Worm (Caenorhabditis elegans) whole organism, L4 larva: ENCODE measurements around the gene F23H12.10.
A peak's percentile ranks its signal among the peaks of the same experiment; 100 is the strongest.

Experiments
- F10B5.3 ChIP-seq: sonication (generic microtip); optimal IDR thresholded peaks from 2 replicates; lab custom pipeline; 2016; ENCODE audit warnings: mild to moderate bottlenecking, missing genetic modification characterization, missing compliant biosample characterization
- T20F7.1 ChIP-seq: fragments of 200-800 bp; sonication (Bioruptor generic); optimal IDR thresholded peaks from 2 replicates; lab custom pipeline; 2018; ENCODE audit warnings: mild to moderate bottlenecking, missing genetic modification characterization, missing compliant biosample characterization
- T26A8.4 ChIP-seq: fragments of 200-800 bp; sonication (Bioruptor generic); IDR thresholded peaks from 2 replicates; pipeline ENCODE4 v1.3.6; 2022; ENCODE audit warnings: missing genetic modification characterization, missing compliant biosample characterization
- Y105C5A.15 ChIP-seq: fragments of 200-800 bp; sonication (Bioruptor generic); IDR thresholded peaks from 2 replicates; pipeline ENCODE4 v1.3.6; 2022; ENCODE audit warnings: missing genetic modification characterization, missing compliant biosample characterization
- ZK337.2 ChIP-seq: fragments of 200-800 bp; sonication (Bioruptor generic); IDR thresholded peaks from 2 replicates; pipeline ENCODE4 v1.3.6; 2022; ENCODE audit warnings: missing genetic modification reagents, missing genetic modification characterization, missing compliant biosample characterization
- ZK546.5 ChIP-seq, 2 experiments: sonication (generic microtip); optimal IDR thresholded peaks; 2 replicates each; lab custom pipeline; 2017; ENCODE audit warnings: missing biosample characterization in 2 of 2, missing genetic modification characterization in 2 of 2
- aha-1 ChIP-seq: fragments of 150-350 bp; peaks from one replicate; lab custom pipeline; 2014; ENCODE audit warnings: missing biosample characterization, missing genetic modification characterization
- aly-2 ChIP-seq: sonication (generic microtip); optimal IDR thresholded peaks from 2 replicates; lab custom pipeline; 2018; ENCODE audit warnings: missing biosample characterization, missing genetic modification characterization
- arid-1 ChIP-seq: fragments of 200-800 bp; sonication (Bioruptor generic); conservative IDR thresholded peaks from 2 replicates; pipeline ENCODE4 v1.3.6; 2022; ENCODE audit warnings: missing genetic modification reagents, missing genetic modification characterization, missing compliant biosample characterization
- attf-4 ChIP-seq: sonication (generic microtip); optimal IDR thresholded peaks from 3 replicates; lab custom pipeline; 2017; ENCODE audit warnings: missing biosample characterization, missing genetic modification characterization
- ceh-20 ChIP-seq: fragments of 200-800 bp; sonication (Bioruptor generic); IDR thresholded peaks from 2 replicates; pipeline ENCODE4 v1.3.6; 2022; ENCODE audit warnings: missing genetic modification reagents, missing genetic modification characterization, missing compliant biosample characterization
- cey-2 ChIP-seq: sonication (generic microtip); optimal IDR thresholded peaks from 3 replicates; lab custom pipeline; 2017; ENCODE audit warnings: missing genetic modification characterization, mild to moderate bottlenecking, missing compliant biosample characterization, antibody characterized with exemption, borderline replicate concordance; ENCODE audit not compliant: insufficient read depth
- daf-12 ChIP-seq: fragments of 150-350 bp; optimal IDR thresholded peaks from 2 replicates; lab custom pipeline; 2014; ENCODE audit warnings: missing biosample characterization, missing genetic modification reagents, missing genetic modification characterization
- daf-16 ChIP-seq, 3 experiments: sonication (generic microtip); optimal IDR thresholded peaks; 2 replicates each; lab custom pipeline; 2016 to 2017; ENCODE audit warnings: missing genetic modification characterization in 3 of 3, missing genetic modification reagents in 3 of 3, mild to moderate bottlenecking in 2 of 3, missing compliant biosample characterization in 2 of 3, missing biosample characterization in 1 of 3, moderate library complexity in 1 of 3
- dpl-1 ChIP-seq: fragments of 150-350 bp; optimal IDR thresholded peaks from 2 replicates; lab custom pipeline; 2014; ENCODE audit warnings: missing biosample characterization, missing genetic modification reagents, missing genetic modification characterization
- egl-27 ChIP-seq: sonication (generic microtip); optimal IDR thresholded peaks from 3 replicates; lab custom pipeline; 2017; ENCODE audit warnings: missing biosample characterization, missing genetic modification reagents, missing genetic modification characterization
- fos-1 ChIP-seq: fragments of 150-350 bp; optimal IDR thresholded peaks from 2 replicates; lab custom pipeline; 2014; ENCODE audit warnings: missing biosample characterization, missing genetic modification characterization
- hlh-11 ChIP-seq: fragments of 200-800 bp; sonication (Bioruptor generic); optimal IDR thresholded peaks from 2 replicates; lab custom pipeline; 2018; ENCODE audit warnings: mild to moderate bottlenecking, missing genetic modification characterization, missing compliant biosample characterization
- hlh-30 ChIP-seq: sonication (generic microtip); optimal IDR thresholded peaks from 2 replicates; lab custom pipeline; 2017; ENCODE audit warnings: antibody characterized with exemption, mild to moderate bottlenecking, missing genetic modification characterization, missing compliant biosample characterization; ENCODE audit not compliant: insufficient read depth
- lim-7 ChIP-seq: fragments of 200-800 bp; sonication (Bioruptor generic); IDR thresholded peaks from 2 replicates; pipeline ENCODE4 v1.3.6; 2022; ENCODE audit warnings: missing genetic modification characterization, missing compliant biosample characterization
- lin-13 ChIP-seq: fragments of 150-350 bp; optimal IDR thresholded peaks from 2 replicates; lab custom pipeline; 2014; ENCODE audit warnings: missing biosample characterization, missing genetic modification reagents, missing genetic modification characterization
- lin-38 ChIP-seq: fragments of 200-800 bp; sonication (Bioruptor generic); IDR thresholded peaks from 2 replicates; pipeline ENCODE4 v1.3.6; 2022; ENCODE audit warnings: missing genetic modification reagents, missing genetic modification characterization, missing compliant biosample characterization
- lin-39 ChIP-seq: fragments of 150-350 bp; optimal IDR thresholded peaks from 2 replicates; lab custom pipeline; 2014; ENCODE audit warnings: missing biosample characterization, missing genetic modification reagents, missing genetic modification characterization
- lir-3 ChIP-seq: sonication (generic microtip); optimal IDR thresholded peaks from 2 replicates; lab custom pipeline; 2016; ENCODE audit warnings: mild to moderate bottlenecking, missing genetic modification characterization, missing compliant biosample characterization
- lsy-2 ChIP-seq, 2 experiments: fragments of 150-350 bp in 1 of 2; sonication (generic microtip) in 1 of 2; optimal IDR thresholded peaks; 2 replicates each; lab custom pipeline; 2014 to 2017; ENCODE audit warnings: missing biosample characterization in 2 of 2, missing genetic modification characterization in 2 of 2
- madf-9 ChIP-seq: fragments of 200-800 bp; sonication (Bioruptor generic); conservative IDR thresholded peaks from 2 replicates; pipeline ENCODE4 v1.3.6; 2022; ENCODE audit warnings: missing genetic modification reagents, missing genetic modification characterization, missing compliant biosample characterization
- mdl-1 ChIP-seq, 2 experiments: fragments of 150-350 bp in 1 of 2; sonication (generic microtip) in 1 of 2; optimal IDR thresholded peaks; 2 replicates each; lab custom pipeline; 2014 to 2017; ENCODE audit warnings: missing biosample characterization in 2 of 2, missing genetic modification characterization in 2 of 2
- mdt-29 ChIP-seq: fragments of 200-800 bp; sonication (Bioruptor generic); IDR thresholded peaks from 2 replicates; pipeline ENCODE4 v1.3.6; 2022; ENCODE audit warnings: missing genetic modification reagents, missing genetic modification characterization, missing compliant biosample characterization
- mes-2 ChIP-seq: sonication (generic microtip); optimal IDR thresholded peaks from 2 replicates; lab custom pipeline; 2016; ENCODE audit warnings: missing genotype, mild to moderate bottlenecking, missing genetic modification characterization, missing compliant biosample characterization; ENCODE audit not compliant: poor library complexity, severe bottlenecking
- mxl-2 ChIP-seq: fragments of 200-800 bp; sonication (Bioruptor generic); conservative IDR thresholded peaks from 2 replicates; pipeline ENCODE4 v1.3.6; 2022; ENCODE audit warnings: missing genetic modification reagents, missing genetic modification characterization, missing compliant biosample characterization
- mxl-3 ChIP-seq: fragments of 200-800 bp; sonication (Bioruptor generic); optimal IDR thresholded peaks from 2 replicates; lab custom pipeline; 2018; ENCODE audit warnings: mild to moderate bottlenecking, missing genetic modification characterization, missing compliant biosample characterization
- nhr-11 ChIP-seq: fragments of 150-350 bp; optimal IDR thresholded peaks from 2 replicates; lab custom pipeline; 2014; ENCODE audit warnings: missing biosample characterization, missing genetic modification characterization
- nhr-237 ChIP-seq: sonication (generic microtip); optimal IDR thresholded peaks from 2 replicates; lab custom pipeline; 2017; ENCODE audit warnings: missing biosample characterization, missing genetic modification characterization
- nhr-42 ChIP-seq: fragments of 200-800 bp; sonication (Bioruptor generic); IDR thresholded peaks from 2 replicates; pipeline ENCODE4 v1.3.6; 2022; ENCODE audit warnings: missing genetic modification characterization, missing compliant biosample characterization
- nhr-48 ChIP-seq: sonication (generic microtip); optimal IDR thresholded peaks from 2 replicates; lab custom pipeline; 2016; ENCODE audit warnings: mild to moderate bottlenecking, missing genetic modification characterization, missing compliant biosample characterization
- nhr-6 ChIP-seq: fragments of 150-350 bp; optimal IDR thresholded peaks from 2 replicates; lab custom pipeline; 2014; ENCODE audit warnings: missing biosample characterization, missing genetic modification characterization
- pha-4 ChIP-seq, 2 experiments: fragments of 150-350 bp in 1 of 2; fragments of 200-800 bp in 1 of 2; sonication (Bioruptor generic) in 1 of 2; IDR thresholded peaks in 1 of 2; optimal IDR thresholded peaks in 1 of 2; 2 replicates each; pipeline versions ENCODE4 v1.3.6 to Lab custom; 2014 to 2022; ENCODE audit warnings: missing genetic modification characterization in 2 of 2, missing genetic modification reagents in 2 of 2, missing biosample characterization in 1 of 2, missing compliant biosample characterization in 1 of 2
- php-3 ChIP-seq: fragments of 200-800 bp; sonication (Bioruptor generic); IDR thresholded peaks from 2 replicates; pipeline ENCODE4 v1.3.6; 2022; ENCODE audit warnings: missing genetic modification reagents, missing genetic modification characterization, missing compliant biosample characterization
- rbr-2 ChIP-seq: sonication (generic microtip); optimal IDR thresholded peaks from 2 replicates; lab custom pipeline; 2016; ENCODE audit warnings: missing genotype, missing genetic modification characterization, missing compliant biosample characterization
- saeg-2 ChIP-seq: fragments of 200-800 bp; sonication (Bioruptor generic); IDR thresholded peaks from 2 replicates; pipeline ENCODE4 v1.3.6; 2022; ENCODE audit warnings: missing genetic modification reagents, missing genetic modification characterization, missing compliant biosample characterization
- sdz-12 ChIP-seq: fragments of 200-800 bp; sonication (Bioruptor generic); optimal IDR thresholded peaks from 2 replicates; lab custom pipeline; 2018; ENCODE audit warnings: mild to moderate bottlenecking, missing genetic modification characterization, missing compliant biosample characterization
- spr-3 ChIP-seq: fragments of 200-800 bp; sonication (Bioruptor generic); optimal IDR thresholded peaks from 2 replicates; lab custom pipeline; 2018; ENCODE audit warnings: mild to moderate bottlenecking, missing genetic modification characterization, missing compliant biosample characterization
- tra-1 ChIP-seq: fragments of 200-800 bp; sonication (Bioruptor generic); IDR thresholded peaks from 2 replicates; pipeline ENCODE4 v1.3.6; 2022; ENCODE audit warnings: missing genetic modification reagents, missing genetic modification characterization, missing compliant biosample characterization
- unc-62 ChIP-seq, 3 experiments: fragments of 150-350 bp in 1 of 3; sonication (generic microtip); optimal IDR thresholded peaks in 2 of 3; peaks in 1 of 3; 1 replicate in 1 of 3; 2 replicates in 2 of 3; lab custom pipeline; 2014 to 2017; ENCODE audit warnings: missing biosample characterization in 3 of 3, missing genetic modification characterization in 3 of 3, missing genetic modification reagents in 3 of 3, missing genotype in 1 of 3
- zip-11 ChIP-seq: fragments of 200-800 bp; sonication (Bioruptor generic); IDR thresholded peaks from 2 replicates; pipeline ENCODE4 v1.3.6; 2022; ENCODE audit warnings: missing genetic modification characterization, missing compliant biosample characterization

Gene F23H12.10

DNA sequence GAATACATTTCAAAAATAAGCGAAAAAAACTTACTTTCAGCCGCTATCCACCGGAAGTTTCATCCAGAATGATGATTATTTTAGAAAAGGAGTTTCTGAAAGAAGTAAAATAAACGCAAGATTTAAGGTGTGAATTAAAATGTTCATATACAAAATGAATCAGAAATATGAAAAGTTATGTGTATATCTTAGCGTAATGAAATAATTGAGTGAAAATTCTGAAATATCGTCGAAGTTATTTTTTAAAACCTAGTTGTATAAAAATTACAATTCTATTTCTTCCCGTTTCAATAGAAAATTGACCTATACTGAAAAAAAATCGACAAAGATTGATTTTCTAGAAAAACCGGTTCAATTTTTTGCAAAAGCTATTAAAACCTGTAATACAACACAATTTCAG is 36.2 kb downstream of the F23H12.10 start, which contains the start of gene twk-13:
twk-13 (minus strand) TSS at position 101 of the 400 bp plus-strand sequence.
- no peak for TF ChIP-seq nhr-42
- no peak for TF ChIP-seq hlh-11 (tag; lab: Kevin White, UChicago)
- TF ChIP-seq tra-1 (GFP tag; lab: Robert Waterston, UW): no peak
- TF ChIP-seq mxl-2 (GFP tag; lab: Robert Waterston, UW): no peak
- TF ChIP-seq lir-3 (tag; lab: Kevin White, UChicago): no peak
- no peak for TF ChIP-seq ZK546.5 (tag; optimal IDR thresholded peaks at IDR 0.05; lab: Kevin White, UChicago)
- TF ChIP-seq T20F7.1 (GFP tag; lab: Kevin White, UChicago): no peak
- TF ChIP-seq egl-27 (tag; lab: Kevin White, UChicago): no peak
- TF ChIP-seq rbr-2: no peak
- no peak for TF ChIP-seq T26A8.4 (GFP tag; lab: Robert Waterston, UW)
- TF ChIP-seq Y105C5A.15 (GFP tag; lab: Robert Waterston, UW): no peak
- TF ChIP-seq ZK337.2 (GFP tag; lab: Robert Waterston, UW): no peak
- no peak for TF ChIP-seq F10B5.3 (tag; lab: Kevin White, UChicago)
- TF ChIP-seq lsy-2 (tag; optimal IDR thresholded peaks at IDR 0.05; lab: Kevin White, UChicago): no peak

DNA sequence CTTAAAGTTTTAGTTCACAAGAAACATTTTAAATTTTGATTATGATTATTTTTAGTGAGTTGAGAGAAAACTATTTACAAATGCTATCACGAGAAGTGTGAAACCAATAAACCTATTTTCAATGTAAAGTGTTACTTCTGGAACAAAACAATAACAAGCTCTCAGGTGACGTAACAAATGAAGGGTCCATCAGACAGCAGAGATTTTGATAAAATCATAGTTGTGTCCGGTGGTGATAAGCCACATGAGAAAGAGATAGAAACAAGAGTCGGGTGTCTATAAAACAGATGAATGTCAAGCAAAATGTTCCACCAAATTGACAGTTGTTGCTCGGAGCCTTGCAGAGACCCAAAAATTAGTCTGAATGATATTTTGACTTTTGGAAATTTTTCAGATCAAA is 39.7 kb downstream of the F23H12.10 start:
- TF ChIP-seq T20F7.1 (GFP tag; lab: Kevin White, UChicago): no peak
- TF ChIP-seq daf-16 (GFP tag; optimal IDR thresholded peaks at IDR 0.05; lab: Kevin White, UChicago): peak in 1 of 2 experiments; percentile 94
- no peak for TF ChIP-seq daf-16 (tag; optimal IDR thresholded peaks at IDR 0.05; lab: Kevin White, UChicago)
- peak; percentile 24 for TF ChIP-seq hlh-30 (tag; lab: Kevin White, UChicago)
- TF ChIP-seq nhr-11: peak; percentile 45
- TF ChIP-seq mes-2: no peak

DNA sequence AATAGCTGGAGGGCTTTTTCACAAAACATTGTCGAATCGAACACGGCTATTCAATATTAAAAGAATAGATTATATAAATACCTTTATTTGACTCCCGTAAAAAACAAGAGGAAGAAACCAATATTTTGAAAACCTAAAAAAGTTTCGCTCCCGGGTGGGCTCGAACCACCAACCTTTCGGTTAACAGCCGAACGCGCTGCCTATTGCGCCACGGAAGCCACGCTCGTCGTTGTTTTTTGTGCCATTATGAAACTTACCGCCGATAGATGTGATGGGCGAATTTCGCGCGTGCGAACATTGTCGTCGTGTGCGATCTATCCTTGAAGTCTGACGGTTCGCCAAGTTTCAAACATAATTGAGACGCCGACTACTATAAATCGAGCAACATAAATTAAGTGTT is 42.2 kb downstream of the F23H12.10 start:
- TF ChIP-seq ceh-20 (GFP tag; lab: Robert Waterston, UW): 0 out of 2 replicates have a peak, but pooled peaks have one; percentile 17
- TF ChIP-seq cey-2 (tag; lab: Kevin White, UChicago): no peak
- no peak for TF ChIP-seq attf-4 (tag; lab: Kevin White, UChicago)
- peak; percentile 44; the same call in 1 of the 2 replicates for TF ChIP-seq pha-4 (GFP tag; IDR thresholded peaks at IDR 0.05; lab: Robert Waterston, UW)
- no peak for TF ChIP-seq pha-4 (tag; optimal IDR thresholded peaks at IDR 0.05; lab: Kevin White, UChicago)
- peak; percentile 42 for TF ChIP-seq hlh-30 (tag; lab: Kevin White, UChicago)
- no peak for TF ChIP-seq zip-11 (GFP tag; lab: Robert Waterston, UW)
- peak in 1 of 2 experiments; percentile 40 for TF ChIP-seq lsy-2 (tag; optimal IDR thresholded peaks at IDR 0.05; lab: Kevin White, UChicago)
- TF ChIP-seq nhr-6 (tag; lab: Kevin White, UChicago): no peak
- TF ChIP-seq aly-2: no peak
- TF ChIP-seq nhr-237 (tag; lab: Kevin White, UChicago): no peak
- TF ChIP-seq lin-13 (GFP tag; lab: Kevin White, UChicago): no peak
- TF ChIP-seq mdl-1 (tag; optimal IDR thresholded peaks at IDR 0.05; lab: Kevin White, UChicago): no peak
- no peak for TF ChIP-seq mxl-3 (GFP tag; lab: Kevin White, UChicago)
- no peak for TF ChIP-seq saeg-2 (GFP tag; lab: Robert Waterston, UW)
- no peak for TF ChIP-seq aha-1
- peak; percentile 72 for TF ChIP-seq lim-7 (GFP tag; lab: Robert Waterston, UW)
- no peak for TF ChIP-seq unc-62 (GFP tag; optimal IDR thresholded peaks at IDR 0.05 in 1 of 2; lab: Kevin White, UChicago)
- no peak for TF ChIP-seq unc-62 (tag; optimal IDR thresholded peaks at IDR 0.05; lab: Kevin White, UChicago)
- no peak for TF ChIP-seq daf-12 (tag; lab: Kevin White, UChicago)
- TF ChIP-seq madf-9 (GFP tag; lab: Robert Waterston, UW): no peak; the same call in 1 of the 2 replicates
- TF ChIP-seq nhr-11: peak; percentile 10
- 0 out of 2 replicates have a peak, but pooled peaks have one; percentile 22 for TF ChIP-seq ZK337.2 (GFP tag; lab: Robert Waterston, UW)
- no peak for TF ChIP-seq php-3 (GFP tag; lab: Robert Waterston, UW)
- peak; percentile 37 for TF ChIP-seq sdz-12 (GFP tag; lab: Kevin White, UChicago)
- TF ChIP-seq lin-38 (GFP tag; lab: Robert Waterston, UW): no peak; the same call in 1 of the 2 replicates
- TF ChIP-seq lin-39 (tag; lab: Kevin White, UChicago): no peak
- peak; percentile 51; the same call in 1 of the 2 replicates for TF ChIP-seq arid-1 (GFP tag; lab: Robert Waterston, UW)
- TF ChIP-seq spr-3 (GFP tag; lab: Kevin White, UChicago): peak; percentile 45
- TF ChIP-seq mdt-29 (GFP tag; lab: Robert Waterston, UW): no peak
- no peak for TF ChIP-seq fos-1 (tag; lab: Kevin White, UChicago)
- TF ChIP-seq nhr-48 (tag; lab: Kevin White, UChicago): no peak
- peak; percentile 26 for TF ChIP-seq dpl-1 (GFP tag; lab: Kevin White, UChicago)
